Worm (Caenorhabditis elegans): Measurements from ENCODE around the gene lin-46.
A peak's percentile ranks its signal among the peaks of the same experiment; 100 is the strongest.

lin-46 gene

DNA sequence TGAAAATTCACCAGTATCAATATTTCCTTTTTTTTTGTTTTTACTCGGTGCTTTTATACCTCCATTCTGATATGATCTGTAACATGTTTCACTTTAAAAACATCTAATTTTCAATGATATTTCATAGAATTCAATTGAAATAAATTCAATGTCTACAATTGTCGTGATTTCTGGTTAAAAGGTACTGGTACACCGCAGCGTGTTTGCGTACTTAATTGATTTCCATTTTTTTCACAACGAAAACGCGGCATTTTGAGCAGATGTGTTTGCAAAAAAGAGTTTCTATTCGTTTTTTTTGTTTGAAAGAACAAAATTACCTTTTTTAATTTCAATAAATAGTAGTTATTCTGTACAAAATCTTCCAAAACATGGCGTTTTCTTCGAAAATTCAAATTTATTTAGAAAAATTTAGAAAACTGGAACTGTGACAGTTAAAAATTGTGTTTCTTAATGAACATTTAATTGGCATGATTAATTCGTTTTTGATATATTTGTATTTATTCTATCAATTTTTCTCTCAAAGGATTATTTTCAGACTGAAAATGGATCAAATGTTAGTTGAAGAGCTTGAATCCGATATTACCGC lies 2.0 kb downstream of the lin-46 start, which contains the start of gene pnn-1 (continued):
- TF ChIP-seq ceh-20 (GFP tag; IDR thresholded peaks at IDR 0.05) (no peak), dmd-8 (GFP tag; IDR thresholded peaks at IDR 0.05) (no peak), mxl-3 (GFP tag; optimal IDR thresholded peaks at IDR 0.05) (no peak), nhr-41 (GFP tag; IDR thresholded peaks at IDR 0.05) (no peak), dve-1 (tag; optimal IDR thresholded peaks at IDR 0.05; ENCODE audit: insufficient read depth) (peak; percentile 34), skn-1 (tag; optimal IDR thresholded peaks at IDR 0.05) (no peak), nhr-6 (tag; optimal IDR thresholded peaks at IDR 0.05) (peak; percentile 44), set-16 (GFP tag; IDR thresholded peaks at IDR 0.05) (no peak), lsy-2 (tag; optimal IDR thresholded peaks at IDR 0.05) (peak in 1 of 2 experiments; percentile 90), T26A8.4 (GFP tag; IDR thresholded peaks at IDR 0.05) (no peak), hlh-30 (tag; optimal IDR thresholded peaks at IDR 0.05; ENCODE audit: insufficient read depth) (no peak), ZK337.2 (GFP tag; IDR thresholded peaks at IDR 0.05) (no peak), snpc-1.2 (GFP tag; IDR thresholded peaks at IDR 0.05) (no peak), vab-7 (GFP tag; IDR thresholded peaks at IDR 0.05) (no peak), hlh-11 (tag; optimal IDR thresholded peaks at IDR 0.05) (no peak), gei-8 (GFP tag; optimal IDR thresholded peaks at IDR 0.05) (no peak), nhr-111 (GFP tag; optimal IDR thresholded peaks at IDR 0.05) (no peak), mep-1 (tag; optimal IDR thresholded peaks at IDR 0.05) (peak; percentile 19), nhr-102 (tag; optimal IDR thresholded peaks at IDR 0.05) (no peak), daf-16 (GFP tag; optimal IDR thresholded peaks at IDR 0.05) (no peak), daf-16 (tag; optimal IDR thresholded peaks at IDR 0.05) (no peak), T20F7.1 (GFP tag; optimal IDR thresholded peaks at IDR 0.05) (peak; percentile 74), saeg-2 (GFP tag; IDR thresholded peaks at IDR 0.05) (no peak), dpl-1 (GFP tag; optimal IDR thresholded peaks at IDR 0.05) (peak; percentile 50)

DNA sequence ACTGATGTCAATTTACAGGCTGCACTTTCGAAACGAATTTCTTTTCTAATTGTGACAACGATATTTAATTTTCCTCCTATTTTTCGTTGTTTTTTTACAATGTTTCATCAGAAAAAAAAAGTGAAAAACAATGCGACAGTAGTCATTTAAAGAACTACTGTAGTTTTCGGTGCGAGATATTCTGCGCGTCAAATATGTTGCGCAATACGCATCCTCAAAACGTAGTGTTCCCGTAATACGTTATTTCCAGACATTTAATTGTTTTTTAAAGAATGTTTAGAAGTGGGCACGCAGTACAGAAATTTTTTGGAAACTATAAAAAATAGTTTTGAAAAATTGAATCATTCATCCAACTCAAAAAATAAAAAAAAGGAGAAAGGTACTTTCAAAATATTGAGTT lies 5.4 kb downstream of the lin-46 start:
- TF ChIP-seq Y105C5A.15 (GFP tag; IDR thresholded peaks at IDR 0.05), result no peak
- peak in 1 of 2 experiments; percentile 59 for TF ChIP-seq unc-62 (GFP tag; optimal IDR thresholded peaks at IDR 0.05 in 1 of 2)
- no peak for TF ChIP-seq unc-62 (tag; optimal IDR thresholded peaks at IDR 0.05)

DNA sequence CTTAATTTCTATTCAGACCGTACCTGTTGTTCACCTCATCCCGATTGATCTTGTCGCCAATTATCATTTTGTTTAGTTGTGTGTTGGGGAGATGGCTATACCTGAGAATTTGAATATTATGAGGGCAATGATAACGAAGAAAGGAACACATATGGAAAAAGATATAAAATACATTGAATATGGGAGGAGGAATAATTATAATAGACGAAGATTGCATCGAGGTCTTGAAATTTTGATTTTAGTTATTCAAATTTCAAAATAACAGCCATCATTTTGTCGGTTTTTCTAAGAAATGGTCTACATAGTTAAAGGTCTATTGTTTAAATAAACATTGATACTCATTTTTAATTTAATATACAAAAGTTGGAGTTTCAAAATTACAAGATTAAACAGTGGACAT lies 18.4 kb downstream of the lin-46 start, which contains the start of gene shw-3:
shw-3 (minus strand) TSS at position 101 of the 400 bp plus-strand sequence.
- TF ChIP-seq lin-29 (GFP tag; IDR thresholded peaks at IDR 0.05), result no peak
- no peak for TF ChIP-seq mdl-1 (tag; optimal IDR thresholded peaks at IDR 0.05)
- no peak for TF ChIP-seq duxl-1 (tag; optimal IDR thresholded peaks at IDR 0.05; ENCODE audit: poor library complexity)
- TF ChIP-seq D1046.2 (GFP tag; IDR thresholded peaks at IDR 0.05), result no peak
- no peak for TF ChIP-seq jun-1 (tag; optimal IDR thresholded peaks at IDR 0.05)
- TF ChIP-seq lsy-2 (tag; optimal IDR thresholded peaks at IDR 0.05), result no peak
- no peak for TF ChIP-seq tra-1 (GFP tag; IDR thresholded peaks at IDR 0.05)
- TF ChIP-seq lin-38 (GFP tag; IDR thresholded peaks at IDR 0.05), result no peak

DNA sequence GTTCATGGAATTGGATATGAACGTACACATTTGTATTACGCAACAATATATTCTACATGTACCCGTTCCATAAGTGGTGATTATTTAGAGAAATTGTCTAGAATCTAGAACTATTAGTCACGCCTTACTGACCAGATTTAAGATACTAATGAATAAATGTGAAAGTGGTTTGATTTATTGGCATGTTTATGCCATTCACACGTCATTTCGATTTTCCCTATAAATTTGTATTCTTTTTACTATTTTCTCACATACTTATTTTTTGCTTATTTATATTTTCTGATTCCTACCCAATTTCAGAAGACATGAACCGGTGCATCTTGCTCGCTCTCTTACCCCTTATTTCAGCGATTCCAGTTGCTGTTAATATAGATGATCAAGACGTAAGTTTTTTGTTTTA lies 19.6 kb downstream of the lin-46 start, which contains the start of gene F15B9.8:
F15B9.8 (plus strand) TSS at position 301 of the 400 bp plus-strand sequence.
- TF ChIP-seq nhr-28 (tag; optimal IDR thresholded peaks at IDR 0.05), result no peak
- TF ChIP-seq F37D6.2 (tag; optimal IDR thresholded peaks at IDR 0.05), result no peak
- no peak for TF ChIP-seq aha-1 (tag)
- no peak for TF ChIP-seq arid-1 (GFP tag; conservative IDR thresholded peaks at IDR 0.05)
- no peak for TF ChIP-seq fkh-10 (GFP tag; optimal IDR thresholded peaks at IDR 0.05)
- TF ChIP-seq unc-39 (tag; optimal IDR thresholded peaks at IDR 0.05), result no peak
- no peak for TF ChIP-seq duxl-1 (tag; optimal IDR thresholded peaks at IDR 0.05; ENCODE audit: poor library complexity)
- no peak for TF ChIP-seq attf-4 (tag; optimal IDR thresholded peaks at IDR 0.05)
- no peak for TF ChIP-seq lin-39 (tag; optimal IDR thresholded peaks at IDR 0.05)
- no peak for TF ChIP-seq lin-13 (GFP tag; optimal IDR thresholded peaks at IDR 0.05)
- no peak for TF ChIP-seq pha-4 (GFP tag; IDR thresholded peaks at IDR 0.05)
- no peak for TF ChIP-seq pha-4 (tag; optimal IDR thresholded peaks at IDR 0.05)
- no peak for TF ChIP-seq mxl-3 (GFP tag; optimal IDR thresholded peaks at IDR 0.05)
- no peak for TF ChIP-seq ztf-7 (tag; optimal IDR thresholded peaks at IDR 0.05)
- no peak for TF ChIP-seq R02D3.7 (tag; optimal IDR thresholded peaks at IDR 0.05)
- no peak for TF ChIP-seq lin-1 (GFP tag; IDR thresholded peaks at IDR 0.05)
- TF ChIP-seq dmd-8 (GFP tag; IDR thresholded peaks at IDR 0.05), result no peak
- TF ChIP-seq D1046.2 (GFP tag; IDR thresholded peaks at IDR 0.05), result no peak
